Fruit fly (Drosophila melanogaster) whole organism, embryonic: ENCODE results near the gene Acp62F.

ENCODE experiments used
- ATbp ChIP-seq: fragments of 200-800 bp; sonication (Bioruptor generic); optimal IDR thresholded peaks from 2 replicates; lab custom pipeline; 2017; ENCODE audit warnings: missing biosample characterization, mild to moderate bottlenecking, missing genetic modification characterization, missing genetic modification reagents
- CG10274 ChIP-seq: fragments of 200-800 bp; sonication (Bioruptor generic); optimal IDR thresholded peaks from 3 replicates; lab custom pipeline; 2017; ENCODE audit warnings: missing biosample characterization, mild to moderate bottlenecking, missing genetic modification characterization
- CG10321 ChIP-seq: fragments of 200-800 bp; sonication (Bioruptor generic); IDR thresholded peaks from 2 replicates; pipeline ENCODE4 v1.3.6; 2022; ENCODE audit warnings: missing biosample characterization, missing genetic modification characterization
- CG10565 ChIP-seq: fragments of 200-800 bp; sonication (Bioruptor generic); optimal IDR thresholded peaks from 3 replicates; lab custom pipeline; 2016; ENCODE audit warnings: missing biosample characterization, mild to moderate bottlenecking, missing genetic modification characterization
- CG11085 ChIP-seq: fragments of 200-800 bp; sonication (Bioruptor generic); IDR thresholded peaks from 2 replicates; pipeline ENCODE4 v1.3.6; 2022; ENCODE audit warnings: missing biosample characterization, missing genetic modification characterization
- CG13424 ChIP-seq: fragments of 200-800 bp; sonication (Bioruptor generic); optimal IDR thresholded peaks from 2 replicates; lab custom pipeline; 2019; ENCODE audit warnings: missing biosample characterization, mild to moderate bottlenecking, missing genetic modification characterization, moderate library complexity
- CG13894 ChIP-seq: fragments of 200-800 bp; sonication (Bioruptor generic); optimal IDR thresholded peaks from 3 replicates; lab custom pipeline; 2018; ENCODE audit warnings: missing biosample characterization, mild to moderate bottlenecking, missing genetic modification characterization, moderate library complexity
- CG14441 ChIP-seq: fragments of 200-800 bp; sonication (Bioruptor generic); IDR thresholded peaks from 2 replicates; pipeline ENCODE4 v1.3.6; 2022; ENCODE audit warnings: missing biosample characterization, missing genetic modification characterization
- CG15696 ChIP-seq: fragments of 200-800 bp; sonication (Bioruptor generic); optimal IDR thresholded peaks from 2 replicates; lab custom pipeline; 2019; ENCODE audit warnings: missing biosample characterization, mild to moderate bottlenecking, missing genetic modification characterization, moderate library complexity
- CG16815 ChIP-seq: fragments of 200-800 bp; sonication (Bioruptor generic); optimal IDR thresholded peaks from 3 replicates; lab custom pipeline; 2017; ENCODE audit warnings: missing biosample characterization, mild to moderate bottlenecking, missing genetic modification characterization
- CG17912 ChIP-seq: fragments of 200-800 bp; sonication (Bioruptor generic); optimal IDR thresholded peaks from 2 replicates; lab custom pipeline; 2018; ENCODE audit warnings: missing biosample characterization, mild to moderate bottlenecking, missing genetic modification characterization
- CG1792 ChIP-seq: fragments of 200-800 bp; sonication (Bioruptor generic); optimal IDR thresholded peaks from 2 replicates; lab custom pipeline; 2016; ENCODE audit warnings: missing biosample characterization, missing genetic modification characterization
- CG2712 ChIP-seq: fragments of 200-800 bp; optimal IDR thresholded peaks from 3 replicates; lab custom pipeline; 2019; ENCODE audit warnings: missing biosample characterization, mild to moderate bottlenecking, missing genetic modification characterization, moderate library complexity
- CG31224 ChIP-seq: fragments of 200-800 bp; sonication (Bioruptor generic); IDR thresholded peaks from 2 replicates; pipeline ENCODE4 v1.3.6; 2022; ENCODE audit warnings: missing biosample characterization, missing genetic modification characterization
- CG31388 ChIP-seq: fragments of 200-800 bp; sonication (Bioruptor generic); optimal IDR thresholded peaks from 2 replicates; lab custom pipeline; 2016; ENCODE audit warnings: missing biosample characterization, missing genetic modification characterization
- CG33213 ChIP-seq: fragments of 200-800 bp; sonication (Bioruptor generic); optimal IDR thresholded peaks from 3 replicates; lab custom pipeline; 2016; ENCODE audit warnings: missing biosample characterization, missing genetic modification characterization
- CG3726 ChIP-seq: fragments of 200-800 bp; sonication (Bioruptor generic); IDR thresholded peaks from 3 replicates; pipeline ENCODE4, ENCODE4 v1.3.6; 2022; ENCODE audit warnings: missing biosample characterization, missing genetic modification characterization
- CG3838 ChIP-seq: fragments of 200-800 bp; sonication (Bioruptor generic); optimal IDR thresholded peaks from 3 replicates; lab custom pipeline; 2016; ENCODE audit warnings: missing biosample characterization, missing genetic modification characterization
- CG4820 ChIP-seq: fragments of 200-800 bp; sonication (Bioruptor generic); optimal IDR thresholded peaks from 3 replicates; lab custom pipeline; 2016; ENCODE audit warnings: missing biosample characterization, missing genetic modification characterization
- CG4854 ChIP-seq: fragments of 200-800 bp; sonication (Bioruptor generic); optimal IDR thresholded peaks from 2 replicates; lab custom pipeline; 2016; ENCODE audit warnings: missing biosample characterization, missing genetic modification characterization, inconsistent platforms
- CG6813 ChIP-seq: fragments of 200-800 bp; sonication (Bioruptor generic); optimal IDR thresholded peaks from 2 replicates; lab custom pipeline; 2017; ENCODE audit warnings: missing biosample characterization, missing genetic modification characterization, mild to moderate bottlenecking, moderate library complexity, missing genetic modification reagents
- CG7357 ChIP-seq: fragments of 200-800 bp; sonication (Bioruptor generic); IDR thresholded peaks from 3 replicates; pipeline ENCODE4 v1.3.6; 2022; ENCODE audit warnings: missing biosample characterization, missing genetic modification characterization
- CG7928 ChIP-seq: fragments of 200-800 bp; sonication (Bioruptor generic); optimal IDR thresholded peaks from 2 replicates; lab custom pipeline; 2017; ENCODE audit warnings: missing biosample characterization, mild to moderate bottlenecking, missing genetic modification characterization
- CG9727 ChIP-seq: fragments of 200-800 bp; sonication (Bioruptor generic); optimal IDR thresholded peaks from 3 replicates; lab custom pipeline; 2017; ENCODE audit warnings: missing biosample characterization, mild to moderate bottlenecking, missing genetic modification characterization
- CkIIα-i1 ChIP-seq: fragments of 200-800 bp; sonication (Bioruptor generic); IDR thresholded peaks from 2 replicates; pipeline ENCODE4 v1.3.6; 2022; ENCODE audit warnings: missing biosample characterization, missing genetic modification characterization
- Dref ChIP-seq: fragments of 200-800 bp; sonication (Bioruptor generic); IDR thresholded peaks from 2 replicates; pipeline ENCODE4 v1.3.6; 2022; ENCODE audit warnings: missing biosample characterization, missing genetic modification characterization
- E2f1 ChIP-seq: fragments of 200-800 bp; sonication (Bioruptor generic); IDR thresholded peaks from 2 replicates; pipeline ENCODE4 v1.3.6; 2022; ENCODE audit warnings: missing biosample characterization, missing genetic modification characterization
- Hey ChIP-seq: fragments of 200-800 bp; sonication (Bioruptor generic); optimal IDR thresholded peaks from 3 replicates; lab custom pipeline; 2018; ENCODE audit warnings: missing biosample characterization, mild to moderate bottlenecking, missing genetic modification characterization
- Hr51 ChIP-seq, 2 experiments: fragments of 200-800 bp; sonication (Bioruptor generic); optimal IDR thresholded peaks; 2 replicates in 1 of 2; 3 replicates in 1 of 2; lab custom pipeline; 2016 to 2018; ENCODE audit warnings: missing biosample characterization in 2 of 2, missing genetic modification characterization in 2 of 2, mild to moderate bottlenecking in 1 of 2, moderate library complexity in 1 of 2
- Ravus ChIP-seq: fragments of 200-800 bp; sonication (Bioruptor generic); IDR thresholded peaks from 2 replicates; pipeline ENCODE4 v1.3.6; 2022; ENCODE audit warnings: missing biosample characterization, missing genetic modification characterization
- Scr ChIP-seq: fragments of 200-800 bp; sonication (Bioruptor generic); IDR thresholded peaks from 2 replicates; pipeline ENCODE4 v1.3.6; 2022; ENCODE audit warnings: missing biosample characterization, missing genetic modification characterization; ENCODE audit not compliant: partially characterized antibody
- Sox102F ChIP-seq: fragments of 200-800 bp; sonication (Bioruptor generic); optimal IDR thresholded peaks from 2 replicates; lab custom pipeline; 2018; ENCODE audit warnings: missing biosample characterization, mild to moderate bottlenecking, missing genetic modification characterization, moderate library complexity
- Sry-δ ChIP-seq: fragments of 200-800 bp; sonication (Bioruptor generic); optimal IDR thresholded peaks from 2 replicates; lab custom pipeline; 2016; ENCODE audit warnings: missing biosample characterization, missing genetic modification characterization
- Ssrp ChIP-seq: fragments of 200-800 bp; sonication (Bioruptor generic); optimal IDR thresholded peaks from 2 replicates; lab custom pipeline; 2018; ENCODE audit warnings: missing biosample characterization, mild to moderate bottlenecking, missing genetic modification characterization, moderate library complexity
- ase ChIP-seq: fragments of 200-800 bp; sonication (Bioruptor generic); IDR thresholded peaks from 3 replicates; pipeline ENCODE4 v1.3.6; 2022; ENCODE audit warnings: missing biosample characterization, missing genetic modification characterization
- danr ChIP-seq: fragments of 200-800 bp; sonication (Bioruptor generic); IDR thresholded peaks from 2 replicates; pipeline ENCODE4 v1.3.6; 2022; ENCODE audit warnings: missing biosample characterization, missing genetic modification characterization
- ftz-f1 ChIP-seq: fragments of 200-800 bp; sonication (Bioruptor generic); optimal IDR thresholded peaks from 2 replicates; lab custom pipeline; 2016; ENCODE audit warnings: missing biosample characterization, missing genetic modification characterization
- jing ChIP-seq: fragments of 200-800 bp; sonication (Bioruptor generic); optimal IDR thresholded peaks from 2 replicates; lab custom pipeline; 2018; ENCODE audit warnings: missing biosample characterization, mild to moderate bottlenecking, missing genetic modification characterization
- lov ChIP-seq, 2 experiments: fragments of 200-800 bp in 1 of 2; fragments of >200 bp in 1 of 2; sonication (Bioruptor generic) in 1 of 2; IDR thresholded peaks in 1 of 2; optimal IDR thresholded peaks in 1 of 2; 2 replicates in 1 of 2; 3 replicates in 1 of 2; pipeline versions ENCODE4 v1.3.6 to Lab custom; 2017 to 2022; ENCODE audit warnings: missing biosample characterization in 1 of 2, missing genetic modification characterization in 1 of 2
- maf-S ChIP-seq: fragments of 200-800 bp; sonication (Bioruptor generic); optimal IDR thresholded peaks from 2 replicates; lab custom pipeline; 2016; ENCODE audit warnings: missing biosample characterization, missing genetic modification characterization
- pan ChIP-seq, 4 experiments: fragments of >200 bp in 3 of 4; fragments of 200-800 bp in 1 of 4; sonication (Bioruptor generic) in 1 of 4; optimal IDR thresholded peaks in 3 of 4; IDR thresholded peaks in 1 of 4; 2 replicates each; pipeline versions ENCODE4 v1.3.6 to Lab custom; 2017 to 2022; ENCODE audit warnings: missing biosample characterization in 2 of 4, missing genetic modification characterization in 2 of 4, mixed read lengths in 1 of 4
- ro ChIP-seq: fragments of 200-800 bp; sonication (Bioruptor generic); IDR thresholded peaks from 2 replicates; pipeline ENCODE4 v1.3.6; 2022; ENCODE audit warnings: missing biosample characterization, missing genetic modification characterization
- seq ChIP-seq: fragments of 200-800 bp; sonication (Bioruptor generic); IDR thresholded peaks from 2 replicates; pipeline ENCODE4 v1.3.6; 2022; ENCODE audit warnings: missing biosample characterization, missing genetic modification characterization
- sim ChIP-seq: fragments of 200-800 bp; sonication (Bioruptor generic); IDR thresholded peaks from 2 replicates; pipeline ENCODE4 v1.3.6; 2022; ENCODE audit warnings: missing biosample characterization, missing genetic modification characterization
- slbo ChIP-seq: fragments of 200-800 bp; sonication (Bioruptor generic); IDR thresholded peaks from 2 replicates; pipeline ENCODE4 v1.3.6; 2022; ENCODE audit warnings: missing biosample characterization, missing genetic modification characterization
- stc ChIP-seq: fragments of 200-800 bp; sonication (Bioruptor generic); IDR thresholded peaks from 2 replicates; pipeline ENCODE4 v1.3.6; 2022; ENCODE audit warnings: missing biosample characterization, missing genetic modification characterization
- toy ChIP-seq: fragments of 200-800 bp; sonication (Bioruptor generic); IDR thresholded peaks from 2 replicates; pipeline ENCODE4 v1.3.6; 2022; ENCODE audit warnings: missing biosample characterization, missing genetic modification characterization
- ttk ChIP-seq: fragments of 200-800 bp; sonication (Bioruptor generic); IDR thresholded peaks from 2 replicates; pipeline ENCODE4 v2.1.2; 2022; ENCODE audit warnings: missing biosample characterization, missing genetic modification characterization
- tx ChIP-seq: fragments of 200-800 bp; sonication (Bioruptor generic); optimal IDR thresholded peaks from 2 replicates; lab custom pipeline; 2016; ENCODE audit warnings: missing biosample characterization, missing genetic modification characterization
- wek ChIP-seq: fragments of 200-800 bp; sonication (Bioruptor generic); optimal IDR thresholded peaks from 3 replicates; lab custom pipeline; 2018; ENCODE audit warnings: missing biosample characterization, mild to moderate bottlenecking, missing genetic modification characterization, moderate library complexity

Gene Acp62F

dm6 chr3L:2733208-2733607, 6.3 kb upstream of the Acp62F start (continued):
- TF ChIP-seq danr (GFP tag; lab: Robert Waterston, UW) (peak; percentile 54; the same call in 1 of the 2 replicates), ro (GFP tag; lab: Robert Waterston, UW) (peak; percentile 58; the same call in 1 of the 2 replicates), CG4854 (GFP tag; lab: Kevin White, UChicago) (peak; percentile 49), CG3726 (GFP tag; lab: Robert Waterston, UW) (peak; percentile 55; the same call in 1 of the 3 replicates), Sox102F (GFP tag; lab: Kevin White, UChicago) (peak; percentile 81), maf-S (GFP tag; lab: Kevin White, UChicago) (peak; percentile 53), ase (peak; percentile 73; the same call in 2 of the 3 replicates), pan (optimal IDR thresholded peaks at IDR 0.05; lab: Kevin White, UChicago) (no peak), pan (GFP tag; optimal IDR thresholded peaks at IDR 0.05 in 1 of 2, IDR thresholded peaks at IDR 0.05 in 1 of 2) (peak in 1 of 2 experiments; percentile 83), CG7357 (GFP tag; lab: Robert Waterston, UW) (peak; percentile 58; the same call in 1 of the 3 replicates), CG10274 (GFP tag; lab: Kevin White, UChicago) (peak; percentile 35), E2f1 (peak; percentile 61), toy (GFP tag; lab: Robert Waterston, UW) (peak; percentile 37; the same call in 1 of the 2 replicates), slbo (peak; percentile 90), CG6813 (GFP tag; lab: Kevin White, UChicago) (peak; percentile 25), ttk (GFP tag; lab: Robert Waterston, UW) (peak; percentile 65), CG31224 (peak; percentile 61), CG10565 (GFP tag; lab: Kevin White, UChicago) (no peak), CG7928 (GFP tag; lab: Kevin White, UChicago) (peak; percentile 15), CG33213 (GFP tag; lab: Kevin White, UChicago) (peak; percentile 28), Dref (GFP tag; lab: Robert Waterston, UW) (no peak), CG15696 (tag; lab: Kevin White, UChicago) (no peak), Scr (GFP tag; lab: Robert Waterston, UW) (no peak), Hr51 (GFP tag; optimal IDR thresholded peaks at IDR 0.05; lab: Kevin White, UChicago) (peak; percentile 55 to 76), CG14441 (GFP tag; lab: Robert Waterston, UW) (peak; percentile 80), CG2712 (tag; lab: Kevin White, UChicago) (peak; percentile 63), CG17912 (GFP tag; lab: Kevin White, UChicago) (no peak), CG11085 (GFP tag; lab: Robert Waterston, UW) (peak; percentile 62), Ssrp (tag; lab: Kevin White, UChicago) (peak; percentile 58), lov (optimal IDR thresholded peaks at IDR 0.05; lab: Kevin White, UChicago) (no peak), lov (GFP tag; IDR thresholded peaks at IDR 0.05; lab: Robert Waterston, UW) (no peak), CG16815 (GFP tag; lab: Kevin White, UChicago) (peak; percentile 30), tx (GFP tag; lab: Kevin White, UChicago) (peak; percentile 71), CG10321 (GFP tag; lab: Robert Waterston, UW) (peak; percentile 36; the same call in 1 of the 2 replicates), Sry-δ (GFP tag; lab: Kevin White, UChicago) (peak; percentile 21), wek (GFP tag; lab: Kevin White, UChicago) (no peak), Ravus (GFP tag; lab: Robert Waterston, UW) (peak; percentile 41), seq (GFP tag; lab: Robert Waterston, UW) (peak; percentile 75), CG4820 (GFP tag; lab: Kevin White, UChicago) (peak; percentile 61), ftz-f1 (GFP tag; lab: Kevin White, UChicago) (no peak), CG13894 (tag; lab: Kevin White, UChicago) (no peak), CkIIα-i1 (no peak), sim (GFP tag; lab: Robert Waterston, UW) (no peak), CG1792 (GFP tag; lab: Kevin White, UChicago) (peak; percentile 31), CG13424 (tag; lab: Kevin White, UChicago) (peak; percentile 64), CG31388 (no peak), stc (GFP tag; lab: Robert Waterston, UW) (0 out of 2 replicates have a peak, but pooled peaks have one; percentile 23), CG3838 (GFP tag; lab: Kevin White, UChicago) (no peak), Hey (tag; lab: Kevin White, UChicago) (no peak), jing (GFP tag; lab: Kevin White, UChicago) (peak; percentile 39), ATbp (GFP tag; lab: Kevin White, UChicago) (peak; percentile 24), CG9727 (peak; percentile 42)
